Fruit fly (Drosophila melanogaster) Kc167 (cell line): Measurements from ENCODE around the gene CG18234.

Experiments used
- Myc ChIP-seq: fragments of >200 bp; optimal IDR thresholded peaks from 2 replicates; lab custom pipeline; 2017; ENCODE audit warnings: missing external identifiers
- Sin3A ChIP-seq: fragments of >200 bp; optimal IDR thresholded peaks from 2 replicates; lab custom pipeline; 2018; ENCODE audit warnings: missing external identifiers
- h ChIP-seq: fragments of >200 bp; optimal IDR thresholded peaks from 3 replicates; lab custom pipeline; 2018; ENCODE audit warnings: missing external identifiers
- insv ChIP-seq: fragments of >200 bp; optimal IDR thresholded peaks from 3 replicates; lab custom pipeline; 2018; ENCODE audit warnings: missing external identifiers
- psq ChIP-seq: fragments of >200 bp; optimal IDR thresholded peaks from 2 replicates; lab custom pipeline; 2017; ENCODE audit warnings: missing external identifiers
- ttk ChIP-seq: sonication (Bioruptor generic); optimal IDR thresholded peaks from 2 replicates; lab custom pipeline; 2017; ENCODE audit warnings: missing external identifiers

Gene CG18234

dm6 chr3L:18603125-18603524, at the start of gene CG18234:
Gene CG18234 (plus strand): TSS chr3L:18603425.
- no peak for TF ChIP-seq h
- no peak for TF ChIP-seq insv (lab: Kevin White, UChicago)
- no peak for TF ChIP-seq ttk (lab: Kevin White, UChicago)
- TF ChIP-seq Myc (lab: Kevin White, UChicago): no peak
- TF ChIP-seq Sin3A (lab: Kevin White, UChicago): no peak
- TF ChIP-seq psq (lab: Kevin White, UChicago): no peak

dm6 chr3L:18559958-18560357, 43.3 kb upstream of the CG18234 start, which contains the start of gene AstC-R1:
Gene AstC-R1 (plus strand): TSS chr3L:18560258.
- TF ChIP-seq Myc (lab: Kevin White, UChicago) (no peak), Sin3A (lab: Kevin White, UChicago) (no peak), psq (lab: Kevin White, UChicago) (no peak), insv (lab: Kevin White, UChicago) (no peak), ttk (lab: Kevin White, UChicago) (no peak), h (no peak)

- TF ChIP-seq ttk (lab: Kevin White, UChicago): no peak
- TF ChIP-seq h: no peak
- no peak for TF ChIP-seq insv (lab: Kevin White, UChicago)
These were observed 14.8 kb upstream of the CG18234 start, which contains the start of gene CG7271 for dm6 chr3L:18588387-18588786. Gene CG7271 (plus strand): TSS chr3L:18588759.

dm6 chr3L:18593671-18594070, 9.6 kb upstream of the CG18234 start, which contains the start of gene term:
Gene term (minus strand): TSS chr3L:18593771.
- TF ChIP-seq Myc (lab: Kevin White, UChicago) (no peak), insv (lab: Kevin White, UChicago) (no peak), ttk (lab: Kevin White, UChicago) (no peak), psq (lab: Kevin White, UChicago) (no peak), h (no peak), Sin3A (lab: Kevin White, UChicago) (no peak)

- TF ChIP-seq Sin3A (lab: Kevin White, UChicago) (no peak), insv (lab: Kevin White, UChicago) (no peak), psq (lab: Kevin White, UChicago) (no peak), Myc (lab: Kevin White, UChicago) (no peak), ttk (lab: Kevin White, UChicago) (no peak), h (no peak)
These were observed 1.9 kb downstream of the CG18234 start, which contains the start of gene CG18233 for dm6 chr3L:18605172-18605571. Gene CG18233 (plus strand): TSS chr3L:18605472.

- TF ChIP-seq Myc (lab: Kevin White, UChicago): no peak
- TF ChIP-seq ttk (lab: Kevin White, UChicago): no peak
These were observed 3.9 kb downstream of the CG18234 start, which contains the start of gene CG18231 for dm6 chr3L:18607162-18607561. Gene CG18231 (plus strand): TSS chr3L:18607462.

dm6 chr3L:18609320-18609719, 6.1 kb downstream of the CG18234 start, which contains the start of gene CG32201:
Gene CG32201 (plus strand): TSS chr3L:18609620.
- no peak for TF ChIP-seq ttk (lab: Kevin White, UChicago)
- TF ChIP-seq Myc (lab: Kevin White, UChicago): no peak
- TF ChIP-seq insv (lab: Kevin White, UChicago): no peak
- TF ChIP-seq Sin3A (lab: Kevin White, UChicago): no peak

dm6 chr3L:18611600-18611999, 8.4 kb downstream of the CG18234 start, which contains the start of gene CG32199:
Gene CG32199 (plus strand): TSS chr3L:18611900.
- TF ChIP-seq psq (lab: Kevin White, UChicago) (no peak), h (no peak), insv (lab: Kevin White, UChicago) (no peak), Myc (lab: Kevin White, UChicago) (no peak), Sin3A (lab: Kevin White, UChicago) (no peak), ttk (lab: Kevin White, UChicago) (no peak)

dm6 chr3L:18617893-18618577, 14.8 kb downstream of the CG18234 start, which contains the start of the genes CG13380 and CG4174:
Gene CG13380 (minus strand): TSS chr3L:18617943.
Gene CG4174 (minus strand): TSS chr3L:18617943.
- no peak for TF ChIP-seq Myc (lab: Kevin White, UChicago)

dm6 chr3L:18620988-18621734, 17.9 kb downstream of the CG18234 start:
- TF ChIP-seq insv (lab: Kevin White, UChicago) (no peak), ttk (lab: Kevin White, UChicago) (no peak), h (no peak), Myc (lab: Kevin White, UChicago) (no peak), Sin3A (lab: Kevin White, UChicago) (no peak), psq (lab: Kevin White, UChicago) (no peak)

dm6 chr3L:18621735-18622421, 18.7 kb downstream of the CG18234 start, which contains the start of gene not:
Gene not (minus strand): TSS chr3L:18622129.
- TF ChIP-seq Sin3A (lab: Kevin White, UChicago) (no peak), ttk (lab: Kevin White, UChicago) (no peak), psq (lab: Kevin White, UChicago) (no peak), insv (lab: Kevin White, UChicago) (no peak), Myc (lab: Kevin White, UChicago) (no peak), h (no peak)
